Fruit fly (Drosophila melanogaster): ENCODE data around the gene CG43362.

Gene CG43362

dm6 chr2L:18315454-18315853, 24.2 kb upstream of the CG43362 start:
- TF ChIP-seq Sin3A (optimal IDR thresholded peaks at IDR 0.05), result no peak
- TF ChIP-seq psq (optimal IDR thresholded peaks at IDR 0.05), result no peak
- no peak for TF ChIP-seq Myc (optimal IDR thresholded peaks at IDR 0.05)
- TF ChIP-seq ttk (optimal IDR thresholded peaks at IDR 0.05), result no peak
- no peak for TF ChIP-seq insv (optimal IDR thresholded peaks at IDR 0.05)
- TF ChIP-seq h (optimal IDR thresholded peaks at IDR 0.05), result no peak

dm6 chr2L:18313922-18314712, 22.9 kb upstream of the CG43362 start:
- no peak for TF ChIP-seq Myc (optimal IDR thresholded peaks at IDR 0.05)
- TF ChIP-seq insv (optimal IDR thresholded peaks at IDR 0.05), result no peak
- TF ChIP-seq h (optimal IDR thresholded peaks at IDR 0.05), result no peak
- no peak for TF ChIP-seq psq (optimal IDR thresholded peaks at IDR 0.05)
- no peak for TF ChIP-seq Sin3A (optimal IDR thresholded peaks at IDR 0.05)
- TF ChIP-seq ttk (optimal IDR thresholded peaks at IDR 0.05), result no peak

dm6 chr2L:18312309-18312708, 21.0 kb upstream of the CG43362 start:
- TF ChIP-seq psq (optimal IDR thresholded peaks at IDR 0.05), result no peak
- TF ChIP-seq ttk (optimal IDR thresholded peaks at IDR 0.05), result no peak
- no peak for TF ChIP-seq Myc (optimal IDR thresholded peaks at IDR 0.05)
- TF ChIP-seq h (optimal IDR thresholded peaks at IDR 0.05), result no peak
- no peak for TF ChIP-seq Sin3A (optimal IDR thresholded peaks at IDR 0.05)
- TF ChIP-seq insv (optimal IDR thresholded peaks at IDR 0.05), result no peak

dm6 chr2L:18311564-18312279, 20.5 kb upstream of the CG43362 start:
- no peak for TF ChIP-seq psq (optimal IDR thresholded peaks at IDR 0.05)
- no peak for TF ChIP-seq Myc (optimal IDR thresholded peaks at IDR 0.05)

- TF ChIP-seq insv (optimal IDR thresholded peaks at IDR 0.05) (no peak), psq (optimal IDR thresholded peaks at IDR 0.05) (no peak), h (optimal IDR thresholded peaks at IDR 0.05) (no peak), Myc (optimal IDR thresholded peaks at IDR 0.05) (no peak), Sin3A (optimal IDR thresholded peaks at IDR 0.05) (no peak), ttk (optimal IDR thresholded peaks at IDR 0.05) (no peak)
These were observed 19.2 kb upstream of the CG43362 start for dm6 chr2L:18310489-18310888.

dm6 chr2L:18309346-18309745, 18.1 kb upstream of the CG43362 start, which contains the start of gene CG43354:
TSS of gene CG43354 (minus strand) at chr2L:18309446.
- TF ChIP-seq psq (optimal IDR thresholded peaks at IDR 0.05) (no peak), Myc (optimal IDR thresholded peaks at IDR 0.05) (no peak), ttk (optimal IDR thresholded peaks at IDR 0.05) (no peak), Sin3A (optimal IDR thresholded peaks at IDR 0.05) (no peak), h (optimal IDR thresholded peaks at IDR 0.05) (no peak), insv (optimal IDR thresholded peaks at IDR 0.05) (no peak)

- TF ChIP-seq insv (optimal IDR thresholded peaks at IDR 0.05), result no peak
- TF ChIP-seq psq (optimal IDR thresholded peaks at IDR 0.05), result no peak
- no peak for TF ChIP-seq Myc (optimal IDR thresholded peaks at IDR 0.05)
- no peak for TF ChIP-seq Sin3A (optimal IDR thresholded peaks at IDR 0.05)
- TF ChIP-seq h (optimal IDR thresholded peaks at IDR 0.05), result no peak
- no peak for TF ChIP-seq ttk (optimal IDR thresholded peaks at IDR 0.05)
These were observed 17.4 kb upstream of the CG43362 start for dm6 chr2L:18308652-18309051.

- TF ChIP-seq Myc (optimal IDR thresholded peaks at IDR 0.05) (no peak), ttk (optimal IDR thresholded peaks at IDR 0.05) (no peak), psq (optimal IDR thresholded peaks at IDR 0.05) (no peak)
These were observed 16.6 kb upstream of the CG43362 start for dm6 chr2L:18307823-18308222.

dm6 chr2L:18305057-18305829, 14.0 kb upstream of the CG43362 start:
- TF ChIP-seq h (optimal IDR thresholded peaks at IDR 0.05) (no peak), Myc (optimal IDR thresholded peaks at IDR 0.05) (no peak)

- no peak for TF ChIP-seq Myc (optimal IDR thresholded peaks at IDR 0.05)
- no peak for TF ChIP-seq Sin3A (optimal IDR thresholded peaks at IDR 0.05)
- no peak for TF ChIP-seq insv (optimal IDR thresholded peaks at IDR 0.05)
- no peak for TF ChIP-seq ttk (optimal IDR thresholded peaks at IDR 0.05)
- no peak for TF ChIP-seq h (optimal IDR thresholded peaks at IDR 0.05)
These were observed 13.2 kb upstream of the CG43362 start for dm6 chr2L:18304469-18304868.

dm6 chr2L:18302780-18303179, 11.5 kb upstream of the CG43362 start:
- no peak for TF ChIP-seq ttk (optimal IDR thresholded peaks at IDR 0.05)
- TF ChIP-seq insv (optimal IDR thresholded peaks at IDR 0.05), result no peak

- TF ChIP-seq h (optimal IDR thresholded peaks at IDR 0.05) (no peak), Myc (optimal IDR thresholded peaks at IDR 0.05) (no peak), psq (optimal IDR thresholded peaks at IDR 0.05) (no peak), ttk (optimal IDR thresholded peaks at IDR 0.05) (no peak), insv (optimal IDR thresholded peaks at IDR 0.05) (no peak), Sin3A (optimal IDR thresholded peaks at IDR 0.05) (no peak)
These were observed 7.3 kb upstream of the CG43362 start for dm6 chr2L:18298541-18298940.
